Worm (Caenorhabditis elegans) whole organism, L3 larva: ENCODE measurements around the gene F36A4.4.
A peak's percentile ranks its signal among the peaks of the same experiment; 100 is the strongest.

Source experiments
- R02D3.7 ChIP-seq: fragments of 150-350 bp; optimal IDR thresholded peaks from 2 replicates; lab custom pipeline; 2014; ENCODE audit warnings: missing biosample characterization, missing genetic modification characterization
- ZK546.5 ChIP-seq: sonication (generic microtip); optimal IDR thresholded peaks from 2 replicates; lab custom pipeline; 2017; ENCODE audit warnings: missing biosample characterization, missing genetic modification characterization
- ama-1 ChIP-seq: fragments of 150-350 bp; optimal IDR thresholded peaks from 2 replicates; lab custom pipeline; 2018
- ceh-16 ChIP-seq: sonication (generic microtip); optimal IDR thresholded peaks from 2 replicates; lab custom pipeline; 2017; ENCODE audit warnings: missing biosample characterization, missing genetic modification characterization
- ceh-28 ChIP-seq: fragments of 150-350 bp; optimal IDR thresholded peaks from 2 replicates; lab custom pipeline; 2014; ENCODE audit warnings: missing biosample characterization, missing genetic modification reagents, missing genetic modification characterization
- ceh-9 ChIP-seq: sonication (generic microtip); optimal IDR thresholded peaks from 2 replicates; lab custom pipeline; 2018; ENCODE audit warnings: missing biosample characterization, missing genetic modification characterization
- daf-12 ChIP-seq: fragments of 150-350 bp; optimal IDR thresholded peaks from 2 replicates; lab custom pipeline; 2014; ENCODE audit warnings: missing biosample characterization, missing genetic modification reagents, missing genetic modification characterization
- egl-27 ChIP-seq: sonication (generic microtip); optimal IDR thresholded peaks from 4 replicates; lab custom pipeline; 2017; ENCODE audit warnings: missing biosample characterization, missing genetic modification reagents, missing genetic modification characterization
- egl-5 ChIP-seq: fragments of 150-350 bp; optimal IDR thresholded peaks from 2 replicates; lab custom pipeline; 2017; ENCODE audit warnings: missing biosample characterization, missing genetic modification reagents, missing genetic modification characterization, inconsistent platforms
- elt-1 ChIP-seq: fragments of 150-350 bp; optimal IDR thresholded peaks from 2 replicates; lab custom pipeline; 2014; ENCODE audit warnings: missing biosample characterization, missing genetic modification characterization
- elt-2 ChIP-seq: sonication (generic microtip); optimal IDR thresholded peaks from 2 replicates; lab custom pipeline; 2016; ENCODE audit warnings: missing genetic modification reagents, mild to moderate bottlenecking, missing genetic modification characterization, missing compliant biosample characterization
- eor-1 ChIP-seq, 2 experiments: fragments of 150-350 bp; optimal IDR thresholded peaks; 2 replicates each; lab custom pipeline; 2014 to 2018; ENCODE audit warnings: missing biosample characterization in 2 of 2, missing genetic modification characterization in 2 of 2
- fkh-2 ChIP-seq: fragments of 150-350 bp; optimal IDR thresholded peaks from 2 replicates; lab custom pipeline; 2014; ENCODE audit warnings: missing biosample characterization, missing genetic modification reagents, missing genetic modification characterization
- fos-1 ChIP-seq: fragments of 150-350 bp; optimal IDR thresholded peaks from 2 replicates; lab custom pipeline; 2014; ENCODE audit warnings: missing biosample characterization, missing genetic modification characterization
- hmg-11 ChIP-seq: sonication (generic microtip); optimal IDR thresholded peaks from 2 replicates; lab custom pipeline; 2016; ENCODE audit warnings: missing genetic modification characterization, missing compliant biosample characterization
- jun-1 ChIP-seq: fragments of 150-350 bp; optimal IDR thresholded peaks from 2 replicates; lab custom pipeline; 2014; ENCODE audit warnings: missing biosample characterization, missing genetic modification reagents, missing genetic modification characterization
- lin-15B ChIP-seq: fragments of 150-350 bp; optimal IDR thresholded peaks from 2 replicates; lab custom pipeline; 2014; ENCODE audit warnings: missing biosample characterization, missing genetic modification characterization
- lin-39 ChIP-seq: fragments of 150-350 bp; optimal IDR thresholded peaks from 2 replicates; lab custom pipeline; 2018; ENCODE audit warnings: missing biosample characterization, missing genetic modification reagents, missing genetic modification characterization
- lsy-12 ChIP-seq: sonication (generic microtip); optimal IDR thresholded peaks from 2 replicates; lab custom pipeline; 2016; ENCODE audit warnings: mild to moderate bottlenecking, missing genetic modification characterization, missing compliant biosample characterization
- mdl-1 ChIP-seq: fragments of 150-350 bp; optimal IDR thresholded peaks from 2 replicates; lab custom pipeline; 2014; ENCODE audit warnings: missing biosample characterization, missing genetic modification characterization
- mml-1 ChIP-seq: fragments of 150-350 bp; sonication (generic microtip); optimal IDR thresholded peaks from 3 replicates; lab custom pipeline; 2014; ENCODE audit warnings: missing biosample characterization, missing genetic modification characterization
- nhr-11 ChIP-seq: fragments of 150-350 bp; optimal IDR thresholded peaks from 2 replicates; lab custom pipeline; 2014; ENCODE audit warnings: missing biosample characterization, missing genetic modification characterization
- nhr-12 ChIP-seq: fragments of 150-350 bp; optimal IDR thresholded peaks from 2 replicates; lab custom pipeline; 2014; ENCODE audit warnings: missing biosample characterization, missing genetic modification characterization
- nhr-23 ChIP-seq: fragments of 150-350 bp; optimal IDR thresholded peaks from 2 replicates; lab custom pipeline; 2014; ENCODE audit warnings: missing biosample characterization, missing genetic modification reagents, missing genetic modification characterization
- nhr-43 ChIP-seq: sonication (generic microtip); optimal IDR thresholded peaks from 2 replicates; lab custom pipeline; 2016; ENCODE audit warnings: mild to moderate bottlenecking, missing genetic modification characterization, missing compliant biosample characterization; ENCODE audit not compliant: poor library complexity, severe bottlenecking
- nhr-77 ChIP-seq: fragments of 150-350 bp; optimal IDR thresholded peaks from 2 replicates; lab custom pipeline; 2014; ENCODE audit warnings: missing biosample characterization, missing genetic modification characterization
- pqm-1 ChIP-seq: fragments of 150-350 bp; optimal IDR thresholded peaks from 2 replicates; lab custom pipeline; 2017; ENCODE audit warnings: missing biosample characterization, missing genetic modification characterization, inconsistent platforms
- sea-2 ChIP-seq: fragments of 150-350 bp; sonication (generic microtip); optimal IDR thresholded peaks from 4 replicates; lab custom pipeline; 2014; ENCODE audit warnings: missing biosample characterization, missing genetic modification reagents, missing genetic modification characterization
- skn-1 ChIP-seq: fragments of 150-350 bp; optimal IDR thresholded peaks from 2 replicates; lab custom pipeline; 2014; ENCODE audit warnings: missing biosample characterization, missing genetic modification characterization
- snpc-4 ChIP-seq: fragments of 150-350 bp; optimal IDR thresholded peaks from 2 replicates; lab custom pipeline; 2014; ENCODE audit warnings: missing biosample characterization, missing genetic modification characterization
- tbx-2 ChIP-seq: sonication (generic microtip); optimal IDR thresholded peaks from 2 replicates; lab custom pipeline; 2016; ENCODE audit warnings: mild to moderate bottlenecking, missing genetic modification characterization, missing compliant biosample characterization
- unc-39 ChIP-seq: sonication (generic microtip); optimal IDR thresholded peaks from 4 replicates; lab custom pipeline; 2017; ENCODE audit warnings: missing biosample characterization, missing genetic modification characterization
- unc-62 ChIP-seq: fragments of 150-350 bp; sonication (generic microtip); optimal IDR thresholded peaks from 4 replicates; lab custom pipeline; 2014; ENCODE audit warnings: missing biosample characterization, missing genetic modification reagents, missing genetic modification characterization
- zag-1 ChIP-seq: fragments of 150-350 bp; optimal IDR thresholded peaks from 2 replicates; lab custom pipeline; 2014; ENCODE audit warnings: missing biosample characterization, missing genetic modification characterization
- ztf-4 ChIP-seq: fragments of 150-350 bp; optimal IDR thresholded peaks from 2 replicates; lab custom pipeline; 2014; ENCODE audit warnings: missing biosample characterization, missing genetic modification characterization

F36A4.4 gene

DNA sequence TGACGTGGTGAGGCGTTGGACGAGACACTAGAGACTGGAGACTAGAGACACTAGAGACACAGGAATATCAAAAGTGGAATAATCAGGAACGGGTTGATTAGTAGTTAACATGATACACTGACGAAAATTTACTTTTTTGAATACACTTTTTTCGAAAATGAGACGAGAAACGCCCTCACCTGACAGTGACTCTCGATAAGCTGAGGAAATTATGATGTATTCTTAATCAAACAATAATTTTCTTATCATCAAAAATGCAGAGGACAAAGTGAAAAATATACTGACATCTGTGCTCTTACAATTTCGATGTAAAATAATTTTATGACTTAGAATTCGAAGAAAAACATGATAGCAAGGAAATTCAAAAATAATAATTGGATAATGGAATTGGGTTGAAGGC, 8.0 kb upstream of the F36A4.4 start:
- TF ChIP-seq nhr-23 (tag; lab: Kevin White, UChicago), result no peak
- no peak for TF ChIP-seq unc-62 (GFP tag; lab: Kevin White, UChicago)
- no peak for TF ChIP-seq ZK546.5
- no peak for TF ChIP-seq mdl-1 (tag; lab: Kevin White, UChicago)
- TF ChIP-seq tbx-2 (tag; lab: Kevin White, UChicago), result no peak
- TF ChIP-seq elt-2, result peak; percentile 82
- peak; percentile 12 for TF ChIP-seq pqm-1 (tag; lab: Kevin White, UChicago)
- no peak for TF ChIP-seq egl-27 (tag; lab: Kevin White, UChicago)
- no peak for TF ChIP-seq nhr-11 (tag; lab: Kevin White, UChicago)
- no peak for TF ChIP-seq hmg-11 (tag; lab: Kevin White, UChicago)
- TF ChIP-seq lin-15B (tag; lab: Kevin White, UChicago), result no peak
- no peak for TF ChIP-seq zag-1 (tag; lab: Kevin White, UChicago)
- TF ChIP-seq egl-5 (tag; lab: Kevin White, UChicago), result no peak
- TF ChIP-seq sea-2 (GFP tag; lab: Kevin White, UChicago), result no peak
- TF ChIP-seq unc-39 (tag; lab: Kevin White, UChicago), result no peak
- TF ChIP-seq mml-1, result no peak
- no peak for TF ChIP-seq eor-1 (tag; optimal IDR thresholded peaks at IDR 0.05; lab: Kevin White, UChicago)
- no peak for TF ChIP-seq nhr-77 (tag; lab: Kevin White, UChicago)
- TF ChIP-seq ama-1 (lab: Kevin White, UChicago), result no peak
- no peak for TF ChIP-seq lsy-12 (tag; lab: Kevin White, UChicago)
- TF ChIP-seq jun-1 (tag; lab: Kevin White, UChicago), result peak; percentile 3
- TF ChIP-seq fkh-2 (tag; lab: Kevin White, UChicago), result no peak

DNA sequence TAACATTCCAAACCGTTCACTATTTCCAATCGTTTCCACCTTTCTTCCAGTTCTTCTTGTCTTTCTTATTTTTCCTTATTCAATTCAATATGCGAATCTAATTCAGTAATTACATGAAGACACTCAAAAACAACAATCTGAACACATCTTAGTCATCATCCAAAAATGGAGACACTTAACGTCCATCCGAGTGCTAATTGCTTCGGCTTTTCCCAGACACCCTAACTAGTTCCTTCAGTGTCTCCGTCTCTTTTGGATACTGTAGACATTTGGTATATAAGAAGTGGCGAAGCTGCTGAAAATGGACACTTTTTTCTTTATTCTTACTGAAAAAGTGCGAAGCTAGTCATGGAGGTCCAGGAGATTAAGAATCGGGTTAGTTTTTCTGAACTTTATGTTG, 4.4 kb upstream of the F36A4.4 start, which contains the start of gene col-33:
TSS of gene col-33 (plus strand) at position 301 of the 400 bp plus-strand sequence.
- TF ChIP-seq ceh-28 (tag; lab: Kevin White, UChicago) (no peak), lsy-12 (tag; lab: Kevin White, UChicago) (no peak), nhr-12 (tag; lab: Kevin White, UChicago) (no peak), fos-1 (tag; lab: Kevin White, UChicago) (no peak), ZK546.5 (no peak), ztf-4 (tag; lab: Kevin White, UChicago) (no peak), ceh-16 (tag; lab: Kevin White, UChicago) (no peak), fkh-2 (tag; lab: Kevin White, UChicago) (no peak), nhr-23 (tag; lab: Kevin White, UChicago) (no peak), nhr-43 (tag; lab: Kevin White, UChicago) (no peak), R02D3.7 (tag; lab: Kevin White, UChicago) (no peak), pqm-1 (tag; lab: Kevin White, UChicago) (no peak), hmg-11 (tag; lab: Kevin White, UChicago) (no peak), elt-1 (tag; lab: Kevin White, UChicago) (no peak), snpc-4 (tag; lab: Kevin White, UChicago) (no peak)

DNA sequence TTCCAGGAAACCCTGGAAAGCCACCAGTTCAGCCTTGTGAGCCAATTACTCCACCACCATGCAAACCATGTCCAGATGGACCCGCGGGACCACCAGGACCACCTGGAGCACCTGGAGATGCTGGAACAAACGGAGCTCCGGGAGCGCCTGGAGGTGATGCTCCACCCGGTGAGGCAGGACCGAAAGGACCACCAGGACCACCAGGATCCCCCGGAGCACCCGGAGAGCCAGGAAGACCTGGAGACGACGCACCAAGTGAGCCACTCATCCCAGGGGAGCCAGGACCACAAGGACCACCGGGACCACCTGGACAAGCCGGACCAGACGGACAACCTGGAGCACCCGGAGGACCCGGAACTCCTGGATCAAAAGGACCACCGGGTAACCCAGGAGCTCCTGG, 2.8 kb upstream of the F36A4.4 start:
- no peak for TF ChIP-seq hmg-11 (tag; lab: Kevin White, UChicago)
- no peak for TF ChIP-seq zag-1 (tag; lab: Kevin White, UChicago)
- no peak for TF ChIP-seq pqm-1 (tag; lab: Kevin White, UChicago)
- TF ChIP-seq elt-1 (tag; lab: Kevin White, UChicago), result no peak
- TF ChIP-seq egl-27 (tag; lab: Kevin White, UChicago), result no peak
- TF ChIP-seq daf-12 (tag; lab: Kevin White, UChicago), result no peak
- no peak for TF ChIP-seq jun-1 (tag; lab: Kevin White, UChicago)
- no peak for TF ChIP-seq egl-5 (tag; lab: Kevin White, UChicago)
- no peak for TF ChIP-seq ceh-9 (tag; lab: Kevin White, UChicago)
- TF ChIP-seq nhr-23 (tag; lab: Kevin White, UChicago), result no peak
- no peak for TF ChIP-seq fos-1 (tag; lab: Kevin White, UChicago)
- TF ChIP-seq lin-39 (tag; lab: Kevin White, UChicago), result no peak
- no peak for TF ChIP-seq eor-1 (tag; optimal IDR thresholded peaks at IDR 0.05; lab: Kevin White, UChicago)
- TF ChIP-seq tbx-2 (tag; lab: Kevin White, UChicago), result no peak
- TF ChIP-seq lsy-12 (tag; lab: Kevin White, UChicago), result no peak
- no peak for TF ChIP-seq R02D3.7 (tag; lab: Kevin White, UChicago)
- TF ChIP-seq nhr-77 (tag; lab: Kevin White, UChicago), result no peak

DNA sequence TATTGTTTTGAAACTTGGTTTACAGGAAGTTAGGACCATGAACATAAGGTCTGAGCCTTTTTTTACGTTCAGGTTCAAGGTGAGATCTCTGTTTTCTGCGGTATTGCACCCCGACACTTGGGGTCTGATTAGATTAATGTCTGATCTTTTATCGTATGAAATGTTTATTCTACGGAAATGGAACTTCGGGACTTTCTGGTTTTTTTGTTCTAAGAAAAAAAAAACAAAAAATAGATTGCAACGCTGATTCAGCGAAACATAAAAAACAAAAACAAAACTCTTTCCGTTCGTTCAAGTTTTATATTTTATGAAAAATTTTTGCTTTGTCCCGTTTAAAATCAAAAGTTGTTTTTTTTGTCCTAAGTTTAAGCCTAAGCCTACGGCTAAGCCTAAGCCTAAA, 2.2 kb upstream of the F36A4.4 start, which contains the start of gene F36A4.5:
TSS of gene F36A4.5 (plus strand) at position 301 of the 400 bp plus-strand sequence.
- TF ChIP-seq skn-1 (tag; lab: Kevin White, UChicago), result no peak
- no peak for TF ChIP-seq mml-1
- no peak for TF ChIP-seq elt-2
- TF ChIP-seq egl-5 (tag; lab: Kevin White, UChicago), result no peak
- TF ChIP-seq, all 47 proteins: peak for 0
